Fruit fly (Drosophila melanogaster): ENCODE data around the gene CG12479.

dm6 chrX:14169068-14169642 lies 17.3 kb upstream of the CG12479 start, which contains the start of gene CG12480:
- no peak for TF ChIP-seq D1 (tag; optimal IDR thresholded peaks at IDR 0.05)
- TF ChIP-seq EcR (GFP tag; optimal IDR thresholded peaks at IDR 0.05): no peak

All from whole organism, pupa.